Worm (Caenorhabditis elegans): ENCODE data around the gene F55F10.1.
A peak's percentile ranks its signal among the peaks of the same experiment; 100 is the strongest.

Gene F55F10.1

DNA sequence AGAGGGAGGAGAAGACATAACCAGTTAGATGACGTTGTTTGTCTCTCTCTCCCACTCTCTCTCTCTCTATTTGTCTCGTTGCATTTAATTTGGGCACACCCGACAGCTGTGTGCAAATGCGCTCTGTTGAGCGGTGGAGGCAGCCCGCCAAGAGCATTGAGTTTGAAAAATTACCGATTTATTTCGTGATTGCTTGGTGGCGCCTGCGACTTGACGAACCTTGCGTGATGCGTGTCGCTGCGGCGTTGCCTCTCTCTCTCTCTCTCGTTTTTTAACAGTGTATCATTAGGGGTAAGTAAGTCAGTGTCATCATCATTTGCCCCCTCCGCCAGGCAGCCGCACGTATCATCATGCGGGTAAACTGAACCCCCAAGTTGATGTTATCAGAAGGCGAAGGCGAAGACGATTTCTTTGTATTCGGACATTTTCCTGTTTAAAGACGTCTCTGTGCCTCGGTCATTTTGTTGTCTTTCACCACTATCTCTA is 45.5 kb downstream of the F55F10.1 start:
- no peak for TF ChIP-seq dve-1 (tag; optimal IDR thresholded peaks at IDR 0.05)
- TF ChIP-seq ref-2 (tag; optimal IDR thresholded peaks at IDR 0.05) = peak; percentile 62
- TF ChIP-seq C08G9.2 (tag; optimal IDR thresholded peaks at IDR 0.05) = no peak
- peak; percentile 33 for TF ChIP-seq nfya-1 (tag; optimal IDR thresholded peaks at IDR 0.05)
- no peak for TF ChIP-seq mec-3 (tag; optimal IDR thresholded peaks at IDR 0.05; ENCODE audit: borderline replicate concordance)
- TF ChIP-seq ceh-31 (tag; optimal IDR thresholded peaks at IDR 0.05) = peak; percentile 69
- peak; percentile 6 for TF ChIP-seq K09A11.1 (tag; optimal IDR thresholded peaks at IDR 0.05; ENCODE audit: insufficient read depth)
- no peak for TF ChIP-seq hlh-30 (tag; optimal IDR thresholded peaks at IDR 0.05; ENCODE audit: insufficient read depth)
- no peak for TF ChIP-seq pros-1 (tag; optimal IDR thresholded peaks at IDR 0.05)
- no peak for TF ChIP-seq dmd-4 (tag; optimal IDR thresholded peaks at IDR 0.05; ENCODE audit: borderline replicate concordance)
- TF ChIP-seq fkh-6 (tag; optimal IDR thresholded peaks at IDR 0.05) = peak; percentile 30
- no peak for TF ChIP-seq ttx-3 (tag; optimal IDR thresholded peaks at IDR 0.05)
- peak; percentile 44 for TF ChIP-seq ceh-2 (tag; optimal IDR thresholded peaks at IDR 0.05)
- peak; percentile 62 for TF ChIP-seq ceh-18 (tag; optimal IDR thresholded peaks at IDR 0.05)
- TF ChIP-seq sox-2 (GFP tag; IDR thresholded peaks at IDR 0.05) = no peak
- TF ChIP-seq ceh-24 (tag; optimal IDR thresholded peaks at IDR 0.05) = no peak
- TF ChIP-seq unc-42 (tag; optimal IDR thresholded peaks at IDR 0.05) = peak; percentile 90
- TF ChIP-seq ceh-6 (GFP tag; optimal IDR thresholded peaks at IDR 0.05) = no peak
- TF ChIP-seq sdc-2 (tag; optimal IDR thresholded peaks at IDR 0.05) = no peak
- no peak for TF ChIP-seq C38D4.7 (GFP tag; optimal IDR thresholded peaks at IDR 0.05)
- peak; percentile 45 for TF ChIP-seq ceh-14 (tag; optimal IDR thresholded peaks at IDR 0.05)
- TF ChIP-seq K02D7.2 (tag; optimal IDR thresholded peaks at IDR 0.05) = no peak
- no peak for TF ChIP-seq eyg-1 (tag; optimal IDR thresholded peaks at IDR 0.05)
- peak; percentile 59 for TF ChIP-seq ceh-34 (tag; optimal IDR thresholded peaks at IDR 0.05)
- no peak for TF ChIP-seq elt-2 (tag; optimal IDR thresholded peaks at IDR 0.05)
- peak; percentile 68 for TF ChIP-seq tbx-2 (tag; optimal IDR thresholded peaks at IDR 0.05)

DNA sequence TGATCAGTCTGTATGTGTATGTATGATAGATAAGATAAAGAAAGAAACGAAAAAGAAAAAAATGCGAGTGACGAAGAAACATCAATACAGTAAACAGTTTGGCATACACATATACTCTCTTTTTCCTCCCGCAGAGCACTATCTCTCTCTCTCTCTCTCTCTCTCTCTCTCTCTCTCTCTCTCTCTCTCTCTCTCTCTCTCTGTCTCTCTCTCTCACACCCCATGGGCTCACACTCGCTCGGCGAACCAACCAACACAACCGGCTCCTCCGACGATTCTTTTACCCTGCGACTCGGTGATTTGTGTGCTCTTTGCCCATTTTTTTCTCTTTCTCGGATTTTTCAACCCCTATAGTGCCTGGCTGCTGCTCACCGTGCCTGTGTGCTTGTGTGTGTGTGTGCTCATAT is 46.4 kb downstream of the F55F10.1 start:
- no peak for TF ChIP-seq pax-1 (tag; optimal IDR thresholded peaks at IDR 0.05)
- no peak for TF ChIP-seq mec-3 (tag; optimal IDR thresholded peaks at IDR 0.05; ENCODE audit: borderline replicate concordance)
- no peak for TF ChIP-seq tbx-7 (tag; optimal IDR thresholded peaks at IDR 0.05)
- no peak for TF ChIP-seq ceh-31 (tag; optimal IDR thresholded peaks at IDR 0.05)
- TF ChIP-seq fkh-6 (tag; optimal IDR thresholded peaks at IDR 0.05) = no peak
- TF ChIP-seq ceh-48 (tag; optimal IDR thresholded peaks at IDR 0.05) = no peak
- TF ChIP-seq pqm-1 (tag; optimal IDR thresholded peaks at IDR 0.05) = no peak
- TF ChIP-seq dve-1 (tag; optimal IDR thresholded peaks at IDR 0.05) = peak; percentile 7
- no peak for TF ChIP-seq K02D7.2 (tag; optimal IDR thresholded peaks at IDR 0.05)
- TF ChIP-seq ttx-3 (tag; optimal IDR thresholded peaks at IDR 0.05) = no peak
- no peak for TF ChIP-seq ztf-16 (tag; optimal IDR thresholded peaks at IDR 0.05)
- TF ChIP-seq unc-55 (GFP tag; optimal IDR thresholded peaks at IDR 0.05) = no peak
- no peak for TF ChIP-seq hlh-13 (GFP tag; optimal IDR thresholded peaks at IDR 0.05)
- no peak for TF ChIP-seq madf-2 (tag; optimal IDR thresholded peaks at IDR 0.05)
- TF ChIP-seq C08G9.2 (tag; optimal IDR thresholded peaks at IDR 0.05) = no peak
- no peak for TF ChIP-seq fax-1 (tag; optimal IDR thresholded peaks at IDR 0.05)
- no peak for TF ChIP-seq ceh-24 (tag; optimal IDR thresholded peaks at IDR 0.05)
- TF ChIP-seq C38D4.7 (GFP tag; optimal IDR thresholded peaks at IDR 0.05) = peak; percentile 5
- no peak for TF ChIP-seq ceh-9 (tag; optimal IDR thresholded peaks at IDR 0.05)
- no peak for TF ChIP-seq unc-3 (GFP tag; conservative IDR thresholded peaks at IDR 0.05)
- TF ChIP-seq unc-3 (tag; optimal IDR thresholded peaks at IDR 0.05) = no peak
- peak; percentile 65 for TF ChIP-seq nfya-1 (tag; optimal IDR thresholded peaks at IDR 0.05)
- TF ChIP-seq ref-2 (tag; optimal IDR thresholded peaks at IDR 0.05) = peak; percentile 22
- TF ChIP-seq zip-5 (tag; optimal IDR thresholded peaks at IDR 0.05) = no peak
- peak; percentile 1 for TF ChIP-seq pros-1 (tag; optimal IDR thresholded peaks at IDR 0.05)
- peak; percentile 32 for TF ChIP-seq elt-2 (tag; optimal IDR thresholded peaks at IDR 0.05)
- no peak for TF ChIP-seq pag-3 (tag; optimal IDR thresholded peaks at IDR 0.05; ENCODE audit: borderline replicate concordance)
- no peak for TF ChIP-seq hlh-8 (tag; optimal IDR thresholded peaks at IDR 0.05)
- no peak for TF ChIP-seq dmd-4 (tag; optimal IDR thresholded peaks at IDR 0.05; ENCODE audit: borderline replicate concordance)
- TF ChIP-seq ceh-18 (tag; optimal IDR thresholded peaks at IDR 0.05) = peak; percentile 65
- no peak for TF ChIP-seq syd-9 (tag; optimal IDR thresholded peaks at IDR 0.05)
- TF ChIP-seq K09A11.1 (tag; optimal IDR thresholded peaks at IDR 0.05; ENCODE audit: insufficient read depth) = peak; percentile 4
- TF ChIP-seq nhr-232 (tag; optimal IDR thresholded peaks at IDR 0.05) = no peak
- TF ChIP-seq elt-4 (tag; optimal IDR thresholded peaks at IDR 0.05) = no peak
- TF ChIP-seq ceh-34 (tag; optimal IDR thresholded peaks at IDR 0.05) = peak; percentile 13
- TF ChIP-seq nhr-11 (tag; optimal IDR thresholded peaks at IDR 0.05) = no peak

All from whole organism, late embryonic.